Worm (Caenorhabditis elegans): ENCODE data around the gene cln-3.1.

DNA sequence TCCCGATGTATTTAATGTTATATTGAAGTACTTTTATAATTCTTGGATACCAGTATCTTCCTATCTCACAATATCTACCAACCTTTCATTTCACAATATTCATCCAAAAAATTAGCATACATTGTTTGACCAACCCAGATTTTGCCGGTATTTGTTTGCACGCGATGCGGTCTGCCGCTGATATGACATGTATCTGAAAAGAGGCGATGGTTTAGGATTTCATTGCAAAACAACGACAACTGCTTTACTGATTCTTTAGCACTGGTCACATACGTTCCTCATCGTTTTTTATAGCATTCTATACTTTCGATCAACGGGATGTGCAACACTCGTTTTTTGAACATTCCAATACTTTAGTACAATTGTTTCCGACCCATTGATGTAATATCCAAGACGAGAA lies 17.6 kb downstream of the cln-3.1 start, which contains the start of gene mam-4:
- TF ChIP-seq daf-12 (tag; optimal IDR thresholded peaks at IDR 0.05) (no peak), spr-1 (tag; optimal IDR thresholded peaks at IDR 0.05) (no peak), cey-2 (tag; optimal IDR thresholded peaks at IDR 0.05; ENCODE audit: borderline replicate concordance, insufficient read depth) (no peak), nhr-28 (tag; optimal IDR thresholded peaks at IDR 0.05) (no peak), snpc-4 (tag; optimal IDR thresholded peaks at IDR 0.05) (no peak), unc-62 (GFP tag; optimal IDR thresholded peaks at IDR 0.05 in 1 of 2) (peak in 1 of 2 experiments; percentile 53), unc-62 (tag; optimal IDR thresholded peaks at IDR 0.05) (no peak), lsy-2 (tag; optimal IDR thresholded peaks at IDR 0.05) (no peak), egl-27 (tag; optimal IDR thresholded peaks at IDR 0.05) (no peak)
